Worm (Caenorhabditis elegans): ENCODE data around the gene Y7A5A.2.

Y7A5A.2 gene

DNA sequence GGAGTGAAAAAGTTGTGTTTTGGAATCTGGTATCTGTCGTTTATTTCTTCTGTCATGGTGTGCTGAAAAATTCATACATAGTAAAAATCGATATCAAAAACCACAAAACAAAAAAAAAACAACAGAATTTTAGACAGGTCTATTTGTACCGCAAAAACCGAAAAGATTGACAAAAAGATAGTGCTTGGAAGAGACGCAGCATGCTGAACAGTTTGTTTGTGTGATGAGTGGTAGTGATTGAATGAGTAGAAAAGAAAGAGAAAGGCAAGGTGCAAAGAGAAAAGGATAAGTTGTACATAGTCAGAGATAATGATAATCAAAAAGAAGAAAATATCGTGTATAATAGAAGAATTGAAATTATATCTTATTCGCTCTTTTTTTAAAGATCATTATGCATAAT is at the start of gene Y7A5A.2:
Gene Y7A5A.2, minus strand, starts transcription at position 62 of the 400 bp plus-strand sequence.
- peak; percentile 40 for TF ChIP-seq blmp-1 (tag; optimal IDR thresholded peaks at IDR 0.05)
- no peak for TF ChIP-seq M03D4.4 (tag; optimal IDR thresholded peaks at IDR 0.05)

DNA sequence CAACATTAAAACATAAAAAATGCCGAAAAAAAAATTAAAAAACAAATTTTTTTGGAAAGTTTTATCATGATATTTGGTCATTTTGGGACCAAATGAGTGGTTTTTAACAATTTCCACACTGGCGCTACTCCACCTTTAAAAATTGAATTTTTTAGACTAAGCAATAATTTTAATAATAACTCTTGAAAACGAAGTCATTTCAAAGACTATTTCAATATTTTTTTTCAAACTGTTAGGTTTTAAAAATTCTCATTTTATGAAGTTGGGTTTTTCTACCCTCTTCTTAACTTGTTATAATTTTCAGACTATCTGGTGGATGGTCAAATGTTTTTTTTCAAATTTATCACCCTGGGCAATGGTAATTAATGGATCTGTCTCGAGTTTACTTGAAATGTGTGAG is 49.7 kb upstream of the Y7A5A.2 start, which contains the start of gene Y7A5A.8:
Gene Y7A5A.8, plus strand, starts transcription at position 301 of the 400 bp plus-strand sequence.
- TF ChIP-seq nhr-28 (tag; optimal IDR thresholded peaks at IDR 0.05) = no peak
- TF ChIP-seq mab-5 (tag; optimal IDR thresholded peaks at IDR 0.05) = no peak
- no peak for TF ChIP-seq blmp-1 (tag; optimal IDR thresholded peaks at IDR 0.05)
- no peak for TF ChIP-seq ceh-43 (GFP tag; optimal IDR thresholded peaks at IDR 0.05)
- TF ChIP-seq ztf-11 (tag; optimal IDR thresholded peaks at IDR 0.05) = no peak
- TF ChIP-seq nhr-76 (tag; optimal IDR thresholded peaks at IDR 0.05) = no peak
- no peak for TF ChIP-seq pha-4 (tag; optimal IDR thresholded peaks at IDR 0.05)

DNA sequence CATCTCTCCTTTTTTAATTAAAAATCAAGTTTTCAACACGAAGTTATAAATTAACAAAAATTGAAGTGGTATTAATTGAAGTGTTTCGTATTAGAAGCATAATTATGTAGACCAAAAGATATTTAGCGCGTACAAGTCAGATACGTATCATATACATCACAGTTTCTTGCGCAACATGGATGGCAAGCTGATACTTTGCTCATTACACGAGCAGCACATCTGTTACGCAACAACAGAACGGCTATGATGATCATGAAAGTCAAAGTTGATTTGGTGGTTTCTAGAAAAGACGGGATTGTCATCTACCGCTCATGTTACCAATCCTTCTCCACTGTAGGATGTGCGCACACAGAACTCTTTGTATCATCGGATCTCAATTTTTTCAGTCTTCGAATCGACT is 42.0 kb upstream of the Y7A5A.2 start:
- TF ChIP-seq zip-8 (tag; optimal IDR thresholded peaks at IDR 0.05) = peak; percentile 91
- TF ChIP-seq unc-120 (tag; optimal IDR thresholded peaks at IDR 0.05; ENCODE audit: poor library complexity, severe bottlenecking) = no peak
- no peak for TF ChIP-seq hlh-1 (tag; optimal IDR thresholded peaks at IDR 0.05)

DNA sequence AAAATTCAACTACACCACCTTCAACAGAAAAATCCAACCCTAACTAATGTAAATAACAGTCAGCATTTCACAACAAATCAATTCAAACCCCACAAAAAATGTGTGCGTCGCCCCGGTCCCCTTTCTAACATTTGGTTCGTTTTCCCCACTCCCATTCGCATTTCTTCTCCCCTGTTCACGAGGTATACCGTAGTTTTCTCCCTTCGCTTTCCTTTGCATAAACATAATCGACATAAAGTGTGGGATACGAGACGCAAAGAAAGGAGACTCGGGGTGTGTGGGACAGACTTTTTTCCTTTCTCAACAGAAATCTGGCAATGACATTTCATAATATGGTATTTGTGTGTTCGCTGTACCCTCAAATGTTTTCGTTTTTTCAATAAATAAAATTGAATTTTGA is 38.8 kb upstream of the Y7A5A.2 start:
- TF ChIP-seq unc-120 (tag; optimal IDR thresholded peaks at IDR 0.05; ENCODE audit: poor library complexity, severe bottlenecking) (no peak), pha-4 (tag; optimal IDR thresholded peaks at IDR 0.05) (no peak), nhr-237 (tag; optimal IDR thresholded peaks at IDR 0.05) (no peak), unc-62 (GFP tag; optimal IDR thresholded peaks at IDR 0.05) (no peak), elt-1 (tag; optimal IDR thresholded peaks at IDR 0.05; ENCODE audit: borderline replicate concordance, insufficient read depth) (no peak), drap-1 (GFP tag; optimal IDR thresholded peaks at IDR 0.05) (no peak), nhr-2 (tag; optimal IDR thresholded peaks at IDR 0.05) (no peak), nhr-12 (tag; optimal IDR thresholded peaks at IDR 0.05) (no peak), nhr-28 (tag; optimal IDR thresholded peaks at IDR 0.05) (no peak), ceh-83 (GFP tag; optimal IDR thresholded peaks at IDR 0.05) (no peak), flh-1 (GFP tag; optimal IDR thresholded peaks at IDR 0.05) (no peak), M03D4.4 (tag; optimal IDR thresholded peaks at IDR 0.05) (no peak), elt-3 (tag; optimal IDR thresholded peaks at IDR 0.05) (no peak), ztf-11 (tag; optimal IDR thresholded peaks at IDR 0.05) (no peak), lin-13 (tag; optimal IDR thresholded peaks at IDR 0.05) (no peak), ceh-39 (tag; optimal IDR thresholded peaks at IDR 0.05) (no peak), hlh-1 (tag; optimal IDR thresholded peaks at IDR 0.05) (no peak)

DNA sequence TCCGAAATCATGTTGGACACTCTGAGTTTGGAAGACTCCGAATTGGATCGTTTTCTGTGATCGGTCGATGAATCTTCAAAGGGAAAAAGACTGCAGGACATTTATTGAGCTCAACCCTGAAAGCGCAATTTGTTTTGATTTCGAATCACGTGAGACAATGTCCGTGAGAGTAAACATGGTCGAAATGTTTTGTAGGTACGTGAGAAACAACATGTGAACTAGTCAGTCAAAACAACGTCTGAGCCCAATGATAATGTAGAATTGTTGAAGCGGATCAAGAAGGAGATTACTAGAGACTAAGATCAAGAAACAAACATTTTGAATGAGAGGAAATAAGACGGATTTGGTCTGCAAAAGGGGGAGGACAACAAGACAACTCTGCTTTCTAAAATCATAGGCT is 31.5 kb upstream of the Y7A5A.2 start, which contains the start of gene Y7A5A.7:
Gene Y7A5A.7, minus strand, starts transcription at position 101 of the 400 bp plus-strand sequence.
- no peak for TF ChIP-seq hlh-1 (tag; optimal IDR thresholded peaks at IDR 0.05)
- no peak for TF ChIP-seq drap-1 (GFP tag; optimal IDR thresholded peaks at IDR 0.05)
- TF ChIP-seq mep-1 (tag; optimal IDR thresholded peaks at IDR 0.05) = no peak
- TF ChIP-seq sptf-1 (tag; optimal IDR thresholded peaks at IDR 0.05) = no peak
- no peak for TF ChIP-seq cnd-1 (tag; optimal IDR thresholded peaks at IDR 0.05)
- no peak for TF ChIP-seq unc-39 (tag; optimal IDR thresholded peaks at IDR 0.05)
- TF ChIP-seq bed-3 (GFP tag; optimal IDR thresholded peaks at IDR 0.05) = no peak
- TF ChIP-seq nhr-12 (tag; optimal IDR thresholded peaks at IDR 0.05) = no peak
- no peak for TF ChIP-seq mab-5 (tag; optimal IDR thresholded peaks at IDR 0.05)
- no peak for TF ChIP-seq M03D4.4 (tag; optimal IDR thresholded peaks at IDR 0.05)
- no peak for TF ChIP-seq flh-1 (GFP tag; optimal IDR thresholded peaks at IDR 0.05)
- no peak for TF ChIP-seq blmp-1 (tag; optimal IDR thresholded peaks at IDR 0.05)
- no peak for TF ChIP-seq snpc-4 (tag; optimal IDR thresholded peaks at IDR 0.05)
- no peak for TF ChIP-seq nhr-237 (tag; optimal IDR thresholded peaks at IDR 0.05)
- no peak for TF ChIP-seq pha-4 (tag; optimal IDR thresholded peaks at IDR 0.05)
- no peak for TF ChIP-seq ceh-39 (tag; optimal IDR thresholded peaks at IDR 0.05)
- no peak for TF ChIP-seq nhr-28 (tag; optimal IDR thresholded peaks at IDR 0.05)

DNA sequence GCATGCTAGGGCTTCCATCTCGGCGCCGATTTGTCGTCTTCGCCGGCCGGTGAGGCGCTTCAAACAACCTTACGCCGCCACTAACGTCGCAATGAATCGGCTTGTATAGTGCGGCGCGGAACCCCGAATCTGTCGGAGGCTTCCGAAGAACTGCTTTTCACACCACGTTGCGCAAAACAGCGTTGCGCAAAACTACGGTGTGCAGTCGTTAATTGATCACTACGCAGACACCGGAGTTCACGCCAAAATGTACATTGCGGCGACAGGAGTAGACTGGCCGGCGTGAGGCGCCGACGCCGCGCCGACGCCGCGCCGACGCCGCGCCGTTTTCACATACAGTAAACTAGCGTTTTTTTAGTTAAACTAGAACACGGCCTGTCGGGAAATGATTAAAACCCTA is 29.3 kb upstream of the Y7A5A.2 start:
- TF ChIP-seq mab-5 (tag; optimal IDR thresholded peaks at IDR 0.05) (no peak), snpc-4 (tag; optimal IDR thresholded peaks at IDR 0.05) (no peak), zip-8 (tag; optimal IDR thresholded peaks at IDR 0.05) (no peak), M03D4.4 (tag; optimal IDR thresholded peaks at IDR 0.05) (no peak), elt-1 (tag; optimal IDR thresholded peaks at IDR 0.05; ENCODE audit: borderline replicate concordance, insufficient read depth) (no peak), blmp-1 (tag; optimal IDR thresholded peaks at IDR 0.05) (no peak)

Data from whole organism, mixed stage, embryonic.